Fruit fly (Drosophila melanogaster) whole organism, adult: Measurements from ENCODE around the gene wisp.

Experiments used
- CG11617 ChIP-seq: fragments of 200-800 bp; sonication (Bioruptor generic); optimal IDR thresholded peaks from 2 replicates; lab custom pipeline; 2017; ENCODE audit warnings: mild to moderate bottlenecking, missing biosample characterization, missing genetic modification reagents, missing genetic modification characterization
- CG12768 ChIP-seq: fragments of 200-800 bp; sonication (Bioruptor generic); optimal IDR thresholded peaks from 2 replicates; lab custom pipeline; 2017; ENCODE audit warnings: missing biosample characterization, missing genetic modification characterization, mild to moderate bottlenecking, moderate library complexity, missing genetic modification reagents
- CG14711 ChIP-seq: fragments of 200-800 bp; sonication (Bioruptor generic); optimal IDR thresholded peaks from 2 replicates; lab custom pipeline; 2018; ENCODE audit warnings: missing biosample characterization, mild to moderate bottlenecking, missing genetic modification characterization, moderate library complexity
- CG1620 ChIP-seq: fragments of 200-800 bp; sonication (Bioruptor generic); optimal IDR thresholded peaks from 2 replicates; lab custom pipeline; 2016; ENCODE audit warnings: missing biosample characterization, missing genetic modification characterization
- CG33017 ChIP-seq: fragments of 200-800 bp; sonication (Bioruptor generic); optimal IDR thresholded peaks from 2 replicates; lab custom pipeline; 2018; ENCODE audit warnings: missing biosample characterization, mild to moderate bottlenecking, missing genetic modification characterization, moderate library complexity
- CG5204 ChIP-seq: fragments of 200-800 bp; sonication (Bioruptor generic); optimal IDR thresholded peaks from 2 replicates; lab custom pipeline; 2016; ENCODE audit warnings: missing biosample characterization, missing genetic modification characterization
- CG7045 ChIP-seq: fragments of 200-800 bp; sonication (Bioruptor generic); optimal IDR thresholded peaks from 2 replicates; lab custom pipeline; 2017; ENCODE audit warnings: missing biosample characterization, mild to moderate bottlenecking, missing genetic modification characterization
- CG7101 ChIP-seq: fragments of 200-800 bp; sonication (Bioruptor generic); optimal IDR thresholded peaks from 2 replicates; lab custom pipeline; 2018; ENCODE audit warnings: missing biosample characterization, mild to moderate bottlenecking, missing genetic modification characterization, moderate library complexity
- Clk ChIP-seq: fragments of 200-800 bp; sonication (Bioruptor generic); optimal IDR thresholded peaks from 2 replicates; lab custom pipeline; 2017; ENCODE audit warnings: missing biosample characterization, missing genetic modification characterization
- Crg-1 ChIP-seq: fragments of 200-800 bp; sonication (Bioruptor generic); optimal IDR thresholded peaks from 2 replicates; lab custom pipeline; 2016; ENCODE audit warnings: missing biosample characterization, missing genetic modification characterization
- Hr96 ChIP-seq: fragments of 200-800 bp; sonication (Bioruptor generic); optimal IDR thresholded peaks from 2 replicates; lab custom pipeline; 2016; ENCODE audit warnings: missing biosample characterization, missing genetic modification characterization
- Mnt ChIP-seq: fragments of 200-800 bp; sonication (Bioruptor generic); optimal IDR thresholded peaks from 2 replicates; lab custom pipeline; 2016; ENCODE audit warnings: missing biosample characterization, mild to moderate bottlenecking, missing genetic modification characterization
- bab1 ChIP-seq: fragments of 200-800 bp; sonication (Bioruptor generic); optimal IDR thresholded peaks from 3 replicates; lab custom pipeline; 2019; ENCODE audit warnings: missing biosample characterization, mild to moderate bottlenecking, missing genetic modification characterization, moderate library complexity
- cic ChIP-seq: fragments of 200-800 bp; sonication (Bioruptor generic); optimal IDR thresholded peaks from 2 replicates; lab custom pipeline; 2017; ENCODE audit warnings: missing biosample characterization, mild to moderate bottlenecking, missing genetic modification characterization, moderate library complexity
- cnc ChIP-seq, 2 experiments: fragments of >200 bp; optimal IDR thresholded peaks; 2 replicates each; lab custom pipeline; 2017
- kay ChIP-seq: fragments of 200-800 bp; sonication (Bioruptor generic); peaks from one replicate; lab custom pipeline; 2016; ENCODE audit warnings: missing biosample characterization, missing genetic modification characterization, borderline replicate concordance
- ovo ChIP-seq: fragments of 200-800 bp; sonication (Bioruptor generic); optimal IDR thresholded peaks from 2 replicates; lab custom pipeline; 2016; ENCODE audit warnings: missing biosample characterization, missing genetic modification characterization
- pad ChIP-seq: fragments of 200-800 bp; sonication (Bioruptor generic); optimal IDR thresholded peaks from 3 replicates; lab custom pipeline; 2017; ENCODE audit warnings: missing biosample characterization, missing genetic modification characterization, mild to moderate bottlenecking, moderate library complexity, missing genetic modification reagents
- tj ChIP-seq: fragments of 200-800 bp; sonication (Bioruptor generic); optimal IDR thresholded peaks from 3 replicates; lab custom pipeline; 2017; ENCODE audit warnings: missing biosample characterization, mild to moderate bottlenecking, missing genetic modification characterization, moderate library complexity
- toe ChIP-seq: fragments of 200-800 bp; sonication (Bioruptor generic); optimal IDR thresholded peaks from 2 replicates; lab custom pipeline; 2016; ENCODE audit warnings: missing biosample characterization, missing genetic modification characterization

The wisp gene

dm6 chrX:11875146-11875830, 18.5 kb upstream of the wisp start:
- TF ChIP-seq CG11617 (peak; percentile 3), CG1620 (no peak), CG7101 (tag; lab: Kevin White, UChicago) (peak; percentile 35), tj (GFP tag; lab: Kevin White, UChicago) (no peak)

- TF ChIP-seq CG7101 (tag; lab: Kevin White, UChicago) (peak; percentile 23), kay (GFP tag; lab: Kevin White, UChicago) (no peak), CG11617 (peak; percentile 22), Mnt (GFP tag; lab: Kevin White, UChicago) (peak; percentile 30), cnc (optimal IDR thresholded peaks at IDR 0.05; lab: Kevin White, UChicago) (no peak), CG12768 (GFP tag; lab: Kevin White, UChicago) (peak; percentile 31), tj (GFP tag; lab: Kevin White, UChicago) (peak; percentile 20)
Measured at dm6 chrX:11877165-11877564, 16.6 kb upstream of the wisp start, which contains the start of gene CG10352. CG10352 (minus strand) TSS chrX:11877168.

dm6 chrX:11881686-11882085, 12.1 kb upstream of the wisp start:
- no peak for TF ChIP-seq kay (GFP tag; lab: Kevin White, UChicago)
- no peak for TF ChIP-seq Mnt (GFP tag; lab: Kevin White, UChicago)
- TF ChIP-seq CG11617 = no peak
- no peak for TF ChIP-seq ovo
- TF ChIP-seq CG14711 (tag; lab: Kevin White, UChicago) = no peak
- no peak for TF ChIP-seq toe (GFP tag; lab: Kevin White, UChicago)

- TF ChIP-seq Clk (GFP tag; lab: Kevin White, UChicago) = no peak
- TF ChIP-seq ovo = no peak
- no peak for TF ChIP-seq cnc (optimal IDR thresholded peaks at IDR 0.05; lab: Kevin White, UChicago)
- no peak for TF ChIP-seq tj (GFP tag; lab: Kevin White, UChicago)
- no peak for TF ChIP-seq pad (GFP tag; lab: Kevin White, UChicago)
- TF ChIP-seq Mnt (GFP tag; lab: Kevin White, UChicago) = no peak
- no peak for TF ChIP-seq CG14711 (tag; lab: Kevin White, UChicago)
- no peak for TF ChIP-seq Crg-1 (GFP tag; lab: Kevin White, UChicago)
- no peak for TF ChIP-seq CG5204
- no peak for TF ChIP-seq cic
- TF ChIP-seq toe (GFP tag; lab: Kevin White, UChicago) = no peak
- no peak for TF ChIP-seq bab1 (GFP tag; lab: Kevin White, UChicago)
- TF ChIP-seq CG7101 (tag; lab: Kevin White, UChicago) = no peak
- no peak for TF ChIP-seq CG1620
- no peak for TF ChIP-seq Hr96 (GFP tag; lab: Kevin White, UChicago)
Measured at dm6 chrX:11882447-11882846, 11.3 kb upstream of the wisp start.

- TF ChIP-seq CG7101 (tag; lab: Kevin White, UChicago) (no peak), kay (GFP tag; lab: Kevin White, UChicago) (no peak), CG11617 (no peak), Crg-1 (GFP tag; lab: Kevin White, UChicago) (no peak), CG14711 (tag; lab: Kevin White, UChicago) (no peak), bab1 (GFP tag; lab: Kevin White, UChicago) (no peak), CG7045 (no peak), Hr96 (GFP tag; lab: Kevin White, UChicago) (no peak), CG33017 (tag; lab: Kevin White, UChicago) (no peak), CG5204 (no peak), Clk (GFP tag; lab: Kevin White, UChicago) (no peak), cic (no peak), CG1620 (no peak), CG12768 (GFP tag; lab: Kevin White, UChicago) (no peak), cnc (optimal IDR thresholded peaks at IDR 0.05; lab: Kevin White, UChicago) (no peak), toe (GFP tag; lab: Kevin White, UChicago) (no peak)
Measured at dm6 chrX:11884134-11884533, 9.6 kb upstream of the wisp start.

dm6 chrX:11885356-11885755, 8.4 kb upstream of the wisp start:
- TF ChIP-seq pad (GFP tag; lab: Kevin White, UChicago) (no peak), CG12768 (GFP tag; lab: Kevin White, UChicago) (no peak), CG7101 (tag; lab: Kevin White, UChicago) (no peak), CG1620 (no peak), Hr96 (GFP tag; lab: Kevin White, UChicago) (no peak), tj (GFP tag; lab: Kevin White, UChicago) (no peak), CG14711 (tag; lab: Kevin White, UChicago) (no peak), CG5204 (no peak), cic (no peak), CG11617 (no peak)

- TF ChIP-seq CG7101 (tag; lab: Kevin White, UChicago) (peak; percentile 77), CG5204 (no peak), cic (no peak), Crg-1 (GFP tag; lab: Kevin White, UChicago) (peak; percentile 61), CG11617 (peak; percentile 41), kay (GFP tag; lab: Kevin White, UChicago) (no peak), CG12768 (GFP tag; lab: Kevin White, UChicago) (peak; percentile 7), tj (GFP tag; lab: Kevin White, UChicago) (peak; percentile 39), pad (GFP tag; lab: Kevin White, UChicago) (peak; percentile 61), ovo (no peak), CG1620 (peak; percentile 78), Mnt (GFP tag; lab: Kevin White, UChicago) (peak; percentile 75), Hr96 (GFP tag; lab: Kevin White, UChicago) (no peak), bab1 (GFP tag; lab: Kevin White, UChicago) (peak; percentile 77), CG14711 (tag; lab: Kevin White, UChicago) (peak; percentile 55), CG33017 (tag; lab: Kevin White, UChicago) (no peak), CG7045 (no peak), cnc (optimal IDR thresholded peaks at IDR 0.05; lab: Kevin White, UChicago) (peak; percentile 31 to 84), Clk (GFP tag; lab: Kevin White, UChicago) (no peak), toe (GFP tag; lab: Kevin White, UChicago) (peak; percentile 36)
Measured at dm6 chrX:11886976-11887375, 6.8 kb upstream of the wisp start, which contains the start of the genes CG10353 and SelG. CG10353 (minus strand) TSS chrX:11887162. SelG (plus strand) TSS chrX:11887284.
